Worm (Caenorhabditis elegans) whole organism, midembryonic: ENCODE data around the gene C33H5.16.

Experiments
- T22C8.4 ChIP-seq: fragments of 200-800 bp; sonication (Bioruptor generic); IDR thresholded peaks from 2 replicates; pipeline ENCODE4 v1.3.6; 2022; ENCODE audit warnings: missing genetic modification characterization, missing compliant biosample characterization
- cog-1 ChIP-seq: sonication (generic microtip); optimal IDR thresholded peaks from 2 replicates; lab custom pipeline; 2016; ENCODE audit warnings: missing genetic modification characterization, missing compliant biosample characterization
- flt-1 ChIP-seq: fragments of 200-800 bp; sonication (Bioruptor generic); IDR thresholded peaks from 2 replicates; pipeline ENCODE4 v1.3.6; 2022; ENCODE audit warnings: missing genetic modification characterization, missing compliant biosample characterization
- klf-2 ChIP-seq: fragments of 200-800 bp; sonication (Bioruptor generic); conservative IDR thresholded peaks from 2 replicates; pipeline ENCODE4 v1.3.6; 2022; ENCODE audit warnings: missing genetic modification reagents, missing genetic modification characterization, missing compliant biosample characterization
- med-1 ChIP-seq: sonication (generic microtip); optimal IDR thresholded peaks from 2 replicates; lab custom pipeline; 2017; ENCODE audit warnings: missing genetic modification characterization, mild to moderate bottlenecking, missing compliant biosample characterization, antibody characterized with exemption, missing genetic modification reagents; ENCODE audit not compliant: insufficient read depth
- ref-1 ChIP-seq: fragments of 200-800 bp; sonication (Bioruptor generic); conservative IDR thresholded peaks from 2 replicates; pipeline ENCODE4 v1.3.6; 2022; ENCODE audit warnings: missing genetic modification reagents, missing genetic modification characterization, missing compliant biosample characterization
- tab-1 ChIP-seq: fragments of 200-800 bp; sonication (Bioruptor generic); IDR thresholded peaks from 2 replicates; pipeline ENCODE4 v1.3.6; 2022; ENCODE audit warnings: missing genetic modification characterization, missing compliant biosample characterization
- ztf-23 ChIP-seq: fragments of 200-800 bp; sonication (Bioruptor generic); IDR thresholded peaks from 2 replicates; pipeline ENCODE4 v1.3.6; 2022; ENCODE audit warnings: missing genetic modification reagents, missing genetic modification characterization, missing compliant biosample characterization
- ztf-29 ChIP-seq: fragments of 200-800 bp; sonication (Bioruptor generic); IDR thresholded peaks from 2 replicates; pipeline ENCODE4 v1.3.6; 2022; ENCODE audit warnings: missing genetic modification reagents, missing genetic modification characterization, missing compliant biosample characterization

C33H5.16 gene

DNA sequence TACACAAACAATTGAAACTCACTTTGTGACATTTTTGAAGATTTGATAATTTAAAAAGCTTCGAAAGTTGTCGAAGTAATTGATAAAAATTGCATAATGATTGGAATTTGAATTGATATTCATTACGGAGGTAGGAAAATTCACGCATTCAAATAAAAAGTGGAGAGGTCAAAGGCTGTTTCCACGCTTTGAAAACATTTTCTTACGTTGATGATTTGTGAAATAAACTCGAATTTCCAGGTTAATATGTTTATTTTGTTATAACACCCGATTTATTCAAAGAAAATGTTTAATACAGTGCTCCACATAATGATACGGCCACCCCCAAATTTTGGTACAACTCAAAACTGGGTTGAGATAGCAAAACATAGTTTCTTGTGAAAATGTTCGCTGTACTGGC lies at the start of gene C33H5.16:
TSS of gene C33H5.16 (minus strand) at position 101 of the 400 bp plus-strand sequence.
- TF ChIP-seq cog-1 (no peak), ztf-29 (GFP tag; lab: Robert Waterston, UW) (no peak), klf-2 (GFP tag; lab: Robert Waterston, UW) (no peak), flt-1 (no peak), tab-1 (GFP tag; lab: Robert Waterston, UW) (no peak), T22C8.4 (GFP tag; lab: Robert Waterston, UW) (no peak)

DNA sequence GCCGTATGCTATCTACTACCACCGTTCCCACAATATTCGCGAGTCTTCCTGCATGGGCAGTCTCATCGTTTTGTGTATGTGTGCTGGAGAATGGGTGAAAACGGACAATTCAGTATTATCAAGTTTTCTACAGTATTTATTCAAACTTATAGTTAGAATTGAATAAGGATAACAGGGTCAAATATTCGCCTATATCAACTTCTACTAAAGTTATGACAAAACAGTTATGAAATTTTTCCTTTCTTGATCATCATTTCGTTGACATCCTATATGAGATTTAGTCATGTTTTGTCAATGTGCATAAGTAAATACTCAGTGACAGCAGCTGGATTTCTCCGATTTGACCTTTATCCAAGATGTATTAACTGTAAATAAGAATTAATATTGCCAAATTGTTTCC lies 48.1 kb upstream of the C33H5.16 start:
- TF ChIP-seq ztf-29 (GFP tag; lab: Robert Waterston, UW) (no peak), ref-1 (no peak), ztf-23 (GFP tag; lab: Robert Waterston, UW) (no peak), T22C8.4 (GFP tag; lab: Robert Waterston, UW) (no peak), klf-2 (GFP tag; lab: Robert Waterston, UW) (no peak), tab-1 (GFP tag; lab: Robert Waterston, UW) (no peak), flt-1 (no peak), med-1 (GFP tag; lab: Kevin White, UChicago) (no peak), cog-1 (no peak)

DNA sequence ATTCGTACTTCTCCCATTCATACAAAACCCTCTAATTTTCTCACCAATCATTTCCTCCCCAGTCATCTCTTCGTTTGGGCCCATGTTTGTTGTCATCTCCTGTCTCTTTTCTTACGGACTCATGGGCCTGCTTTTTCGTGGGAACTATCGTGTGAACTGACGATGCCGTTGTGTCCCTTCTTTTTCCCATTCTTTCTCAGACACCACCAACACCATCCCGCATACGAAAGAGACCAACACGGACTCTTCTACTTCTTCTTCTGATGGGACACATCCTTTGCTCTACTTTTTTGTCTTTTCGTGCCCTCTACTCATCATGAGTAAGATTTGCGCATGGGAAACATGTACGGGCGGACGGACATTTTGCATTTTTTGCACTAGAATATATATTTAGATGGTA lies 47.2 kb upstream of the C33H5.16 start:
- TF ChIP-seq med-1 (GFP tag; lab: Kevin White, UChicago) (no peak), ref-1 (no peak), ztf-29 (GFP tag; lab: Robert Waterston, UW) (no peak), tab-1 (GFP tag; lab: Robert Waterston, UW) (no peak), flt-1 (no peak), ztf-23 (GFP tag; lab: Robert Waterston, UW) (no peak), klf-2 (GFP tag; lab: Robert Waterston, UW) (no peak), T22C8.4 (GFP tag; lab: Robert Waterston, UW) (no peak), cog-1 (no peak)

ce11 chrIV:7849235-7849634 lies 46.1 kb upstream of the C33H5.16 start:
- TF ChIP-seq med-1 (GFP tag; lab: Kevin White, UChicago) (no peak), cog-1 (no peak), ztf-29 (GFP tag; lab: Robert Waterston, UW) (no peak), ref-1 (no peak), tab-1 (GFP tag; lab: Robert Waterston, UW) (no peak), flt-1 (no peak), klf-2 (GFP tag; lab: Robert Waterston, UW) (no peak), T22C8.4 (GFP tag; lab: Robert Waterston, UW) (no peak), ztf-23 (GFP tag; lab: Robert Waterston, UW) (no peak)

DNA sequence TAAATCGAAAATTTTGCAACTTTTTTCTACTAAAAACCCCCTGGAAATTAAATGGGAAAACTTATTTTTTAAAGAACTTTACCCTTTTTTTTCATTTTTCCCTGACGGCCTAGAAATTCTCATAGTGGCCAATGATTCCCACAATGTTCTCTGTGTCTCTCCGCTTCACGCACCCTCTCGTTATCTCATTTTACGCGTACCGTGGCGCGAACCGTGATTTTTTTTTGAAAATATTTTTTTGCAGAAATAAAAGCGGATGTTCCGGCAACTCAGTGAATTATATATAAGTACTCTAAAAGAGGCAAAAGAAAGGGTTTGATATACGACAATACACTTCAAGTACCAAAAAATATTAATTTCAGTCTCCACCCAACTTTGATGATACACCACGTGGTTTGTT lies 43.2 kb upstream of the C33H5.16 start, which contains the start of gene C06A6.2:
TSS of gene C06A6.2 (plus strand) at position 237 of the 400 bp plus-strand sequence.
- TF ChIP-seq ztf-29 (GFP tag; lab: Robert Waterston, UW) (no peak), ref-1 (no peak), tab-1 (GFP tag; lab: Robert Waterston, UW) (no peak), T22C8.4 (GFP tag; lab: Robert Waterston, UW) (no peak), ztf-23 (GFP tag; lab: Robert Waterston, UW) (no peak), med-1 (GFP tag; lab: Kevin White, UChicago) (no peak), cog-1 (no peak), flt-1 (no peak), klf-2 (GFP tag; lab: Robert Waterston, UW) (no peak)

ce11 chrIV:7845585-7845984 lies 42.4 kb upstream of the C33H5.16 start:
- TF ChIP-seq med-1 (GFP tag; lab: Kevin White, UChicago) (no peak), ztf-23 (GFP tag; lab: Robert Waterston, UW) (0 out of 2 replicates have a peak, but pooled peaks have one; percentile 50), cog-1 (peak; percentile 80), tab-1 (GFP tag; lab: Robert Waterston, UW) (no peak), ztf-29 (GFP tag; lab: Robert Waterston, UW) (0 out of 2 replicates have a peak, but pooled peaks have one; percentile 42)

ce11 chrIV:7844333-7844973 lies 41.3 kb upstream of the C33H5.16 start:
- no peak for TF ChIP-seq tab-1 (GFP tag; lab: Robert Waterston, UW)
- no peak for TF ChIP-seq cog-1
- no peak for TF ChIP-seq ref-1
- no peak for TF ChIP-seq klf-2 (GFP tag; lab: Robert Waterston, UW)
- TF ChIP-seq T22C8.4 (GFP tag; lab: Robert Waterston, UW) = no peak
- no peak for TF ChIP-seq ztf-29 (GFP tag; lab: Robert Waterston, UW)
- no peak for TF ChIP-seq med-1 (GFP tag; lab: Kevin White, UChicago)
- no peak for TF ChIP-seq flt-1
- no peak for TF ChIP-seq ztf-23 (GFP tag; lab: Robert Waterston, UW)

DNA sequence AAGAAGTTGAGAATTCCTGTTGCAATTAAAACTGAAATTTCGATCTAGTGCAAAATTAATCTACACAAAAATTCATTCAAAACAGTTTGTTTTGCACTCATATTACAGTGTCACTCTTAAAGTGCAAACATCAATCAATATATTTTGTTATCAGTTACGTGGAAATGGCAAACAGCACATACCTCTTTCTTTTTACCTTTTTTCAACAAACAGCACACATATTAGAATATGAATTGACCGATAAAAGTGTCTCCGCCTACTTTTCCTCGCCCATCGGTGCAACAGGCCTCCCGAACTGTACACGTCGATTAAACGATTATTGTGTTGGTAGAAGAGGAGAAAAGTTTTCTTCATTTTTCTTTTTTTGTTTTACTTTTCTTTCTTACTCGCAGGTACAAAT lies 38.1 kb upstream of the C33H5.16 start:
- TF ChIP-seq ref-1 (no peak), tab-1 (GFP tag; lab: Robert Waterston, UW) (no peak), klf-2 (GFP tag; lab: Robert Waterston, UW) (no peak), ztf-29 (GFP tag; lab: Robert Waterston, UW) (no peak), flt-1 (no peak), T22C8.4 (GFP tag; lab: Robert Waterston, UW) (no peak), med-1 (GFP tag; lab: Kevin White, UChicago) (no peak), ztf-23 (GFP tag; lab: Robert Waterston, UW) (no peak), cog-1 (no peak)

DNA sequence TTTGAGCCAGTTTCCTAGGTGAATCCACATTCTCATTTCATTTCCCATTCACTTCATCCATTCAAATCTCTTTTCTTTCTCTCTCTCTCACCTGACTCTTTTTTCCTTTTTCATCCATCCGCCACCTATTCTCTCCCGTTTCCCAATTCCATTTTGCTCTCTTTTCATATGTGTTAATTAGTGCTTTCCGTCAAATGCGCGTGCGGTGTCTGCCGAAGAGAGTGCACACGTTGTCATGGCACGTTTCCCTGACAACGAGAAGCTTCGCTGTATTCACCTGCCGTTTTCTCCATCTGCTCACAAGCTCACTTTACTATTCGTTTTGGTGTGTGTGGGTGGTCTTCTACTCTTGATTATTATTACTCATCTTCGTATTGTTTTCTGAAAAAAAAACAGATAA lies 36.8 kb upstream of the C33H5.16 start:
- TF ChIP-seq cog-1 (no peak), flt-1 (no peak), ref-1 (no peak)

DNA sequence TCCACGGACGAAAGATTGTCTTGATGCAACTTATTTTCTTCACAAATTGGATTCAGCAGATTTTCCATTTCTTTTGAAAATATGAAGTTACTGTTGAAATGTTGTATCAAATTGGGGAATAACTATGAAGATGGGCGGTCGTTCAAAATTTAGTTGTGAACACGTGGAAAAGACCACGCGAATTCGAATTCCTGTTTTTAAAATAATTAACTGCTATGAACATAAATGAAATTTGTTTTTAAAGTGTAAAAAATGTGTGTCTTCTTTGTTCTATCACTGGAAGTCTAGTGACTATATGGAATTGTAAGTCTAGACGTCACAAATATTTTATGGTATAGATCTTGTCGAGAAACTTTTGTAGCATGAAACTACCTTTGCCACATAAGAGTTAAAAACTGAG lies 35.3 kb upstream of the C33H5.16 start, which contains the start of gene C06A6.7:
TSS of gene C06A6.7 (minus strand) at position 101 of the 400 bp plus-strand sequence.
- TF ChIP-seq med-1 (GFP tag; lab: Kevin White, UChicago) = no peak
- TF ChIP-seq flt-1 = no peak
- TF ChIP-seq cog-1 = no peak
- TF ChIP-seq klf-2 (GFP tag; lab: Robert Waterston, UW) = no peak
- no peak for TF ChIP-seq tab-1 (GFP tag; lab: Robert Waterston, UW)
- no peak for TF ChIP-seq ztf-29 (GFP tag; lab: Robert Waterston, UW)
- TF ChIP-seq ref-1 = no peak
- no peak for TF ChIP-seq T22C8.4 (GFP tag; lab: Robert Waterston, UW)
